Worm (Caenorhabditis elegans) whole organism, young adult: Measurements from ENCODE around the gene nhr-143.

Experiments used
- B0035.1 ChIP-seq: sonication (generic microtip); optimal IDR thresholded peaks from 2 replicates; lab custom pipeline; 2016; ENCODE audit warnings: missing genetic modification characterization, mild to moderate bottlenecking, missing compliant biosample characterization, missing genotype, missing genetic modification reagents
- B0336.3 ChIP-seq: fragments of 200-800 bp; sonication (Bioruptor generic); IDR thresholded peaks from 2 replicates; pipeline ENCODE4 v1.3.6; 2022; ENCODE audit warnings: missing genetic modification characterization, missing compliant biosample characterization
- C06A6.2 ChIP-seq: fragments of 200-800 bp; sonication (Bioruptor generic); conservative IDR thresholded peaks from 2 replicates; pipeline ENCODE4 v1.3.6; 2022; ENCODE audit warnings: missing genetic modification characterization, missing compliant biosample characterization
- F37B4.10 ChIP-seq: fragments of 200-800 bp; sonication (Bioruptor generic); IDR thresholded peaks from 2 replicates; pipeline ENCODE4 v1.3.6; 2022; ENCODE audit warnings: missing genetic modification characterization, missing compliant biosample characterization
- K11D2.4 ChIP-seq: fragments of 200-800 bp; sonication (Bioruptor generic); IDR thresholded peaks from 2 replicates; pipeline ENCODE4 v1.3.6; 2022; ENCODE audit warnings: missing genetic modification reagents, missing genetic modification characterization, missing compliant biosample characterization
- K12H6.12 ChIP-seq: fragments of 200-800 bp; sonication (Bioruptor generic); optimal IDR thresholded peaks from 2 replicates; lab custom pipeline; 2018; ENCODE audit warnings: mild to moderate bottlenecking, missing genetic modification characterization, missing compliant biosample characterization
- Y79H2A.3 ChIP-seq: fragments of 200-800 bp; sonication (Bioruptor generic); conservative IDR thresholded peaks from 2 replicates; pipeline ENCODE4 v1.3.6; 2022; ENCODE audit warnings: missing genetic modification reagents, missing genetic modification characterization, missing compliant biosample characterization
- Y95B8A.8 ChIP-seq: fragments of 200-800 bp; sonication (Bioruptor generic); IDR thresholded peaks from 2 replicates; pipeline ENCODE4 v1.3.6; 2022; ENCODE audit warnings: missing genetic modification reagents, missing genetic modification characterization, missing compliant biosample characterization
- ama-1 ChIP-seq, 3 experiments: fragments of 150-350 bp in 1 of 3; sonication (generic microtip) in 2 of 3; optimal IDR thresholded peaks; 2 replicates each; lab custom pipeline; 2014 to 2018; ENCODE audit warnings: missing biosample characterization in 2 of 3, missing genetic modification characterization in 2 of 3, missing genetic modification reagents in 2 of 3
- atf-7 ChIP-seq: sonication (generic microtip); optimal IDR thresholded peaks from 2 replicates; lab custom pipeline; 2017; ENCODE audit warnings: mild to moderate bottlenecking, missing genetic modification characterization, missing compliant biosample characterization
- attf-5 ChIP-seq: fragments of 200-800 bp; sonication (Bioruptor generic); optimal IDR thresholded peaks from 2 replicates; lab custom pipeline; 2018; ENCODE audit warnings: mild to moderate bottlenecking, missing genetic modification characterization, missing compliant biosample characterization
- attf-6 ChIP-seq: fragments of 200-800 bp; sonication (Bioruptor generic); IDR thresholded peaks from 2 replicates; pipeline ENCODE4 v1.3.6; 2022; ENCODE audit warnings: missing genetic modification reagents, missing genetic modification characterization, missing compliant biosample characterization
- cebp-1 ChIP-seq, 2 experiments: fragments of 200-800 bp in 1 of 2; sonication (Bioruptor generic) in 1 of 2; sonication (generic microtip) in 1 of 2; IDR thresholded peaks in 1 of 2; optimal IDR thresholded peaks in 1 of 2; 2 replicates each; pipeline versions ENCODE4 v1.3.6 to Lab custom; 2017 to 2022; ENCODE audit warnings: missing compliant biosample characterization in 2 of 2, missing genetic modification characterization in 2 of 2, mild to moderate bottlenecking in 1 of 2, missing genetic modification reagents in 1 of 2, moderate library complexity in 1 of 2
- ceh-40 ChIP-seq: fragments of 200-800 bp; sonication (Bioruptor generic); IDR thresholded peaks from 2 replicates; pipeline ENCODE4 v1.3.6; 2022; ENCODE audit warnings: missing genetic modification characterization, missing compliant biosample characterization
- ceh-79 ChIP-seq: sonication (generic microtip); optimal IDR thresholded peaks from 2 replicates; lab custom pipeline; 2017; ENCODE audit warnings: mild to moderate bottlenecking, missing genetic modification characterization, missing compliant biosample characterization
- chd-7 ChIP-seq: sonication (generic microtip); optimal IDR thresholded peaks from 2 replicates; lab custom pipeline; 2016; ENCODE audit warnings: mild to moderate bottlenecking, missing genetic modification characterization, moderate library complexity, missing compliant biosample characterization
- die-1 ChIP-seq: sonication (generic microtip); optimal IDR thresholded peaks from 2 replicates; lab custom pipeline; 2016; ENCODE audit warnings: missing genotype, mild to moderate bottlenecking, missing genetic modification characterization, missing compliant biosample characterization
- efl-1 ChIP-seq: fragments of 150-350 bp; optimal IDR thresholded peaks from 2 replicates; lab custom pipeline; 2014; ENCODE audit warnings: missing biosample characterization, missing genetic modification reagents, missing genetic modification characterization
- egl-44 ChIP-seq: fragments of 200-800 bp; sonication (Bioruptor generic); IDR thresholded peaks from 2 replicates; pipeline ENCODE4 v1.3.6; 2022; ENCODE audit warnings: missing genetic modification reagents, missing genetic modification characterization, missing compliant biosample characterization
- ekl-4 ChIP-seq: fragments of 200-800 bp; sonication (Bioruptor generic); IDR thresholded peaks from 2 replicates; pipeline ENCODE4 v1.3.6; 2022; ENCODE audit warnings: missing genetic modification reagents, missing genetic modification characterization, missing compliant biosample characterization
- fkh-3 ChIP-seq: sonication (generic microtip); optimal IDR thresholded peaks from 2 replicates; lab custom pipeline; 2016; ENCODE audit warnings: mild to moderate bottlenecking, missing genetic modification characterization, missing compliant biosample characterization
- gei-17 ChIP-seq: fragments of 200-800 bp; sonication (Bioruptor generic); optimal IDR thresholded peaks from 2 replicates; lab custom pipeline; 2018; ENCODE audit warnings: mild to moderate bottlenecking, missing genetic modification characterization, missing compliant biosample characterization
- hlh-26 ChIP-seq: fragments of 200-800 bp; sonication (Bioruptor generic); conservative IDR thresholded peaks from 2 replicates; pipeline ENCODE4 v1.3.6; 2022; ENCODE audit warnings: missing genetic modification reagents, missing genetic modification characterization, missing compliant biosample characterization
- hmg-1.2 ChIP-seq: fragments of 200-800 bp; sonication (Bioruptor generic); IDR thresholded peaks from 2 replicates; pipeline ENCODE4 v1.3.6; 2022; ENCODE audit warnings: missing genetic modification reagents, missing genetic modification characterization, missing compliant biosample characterization
- hmg-20 ChIP-seq: fragments of 200-800 bp; sonication (Bioruptor generic); IDR thresholded peaks from 2 replicates; pipeline ENCODE4 v1.3.6; 2022; ENCODE audit warnings: missing genetic modification reagents, missing genetic modification characterization, missing compliant biosample characterization
- hsf-1 ChIP-seq: fragments of 200-800 bp; sonication (Bioruptor generic); IDR thresholded peaks from 2 replicates; pipeline ENCODE4 v1.3.6; 2022; ENCODE audit warnings: missing genetic modification reagents, missing genetic modification characterization, missing compliant biosample characterization
- lin-35 ChIP-seq, 3 experiments: fragments of 150-350 bp in 2 of 3; sonication (generic microtip) in 1 of 3; optimal IDR thresholded peaks; 2 replicates each; lab custom pipeline; 2014 to 2018; ENCODE audit warnings: missing biosample characterization in 3 of 3, missing genetic modification characterization in 3 of 3, missing genetic modification reagents in 3 of 3
- lin-40 ChIP-seq: sonication (generic microtip); optimal IDR thresholded peaks from 2 replicates; lab custom pipeline; 2016; ENCODE audit warnings: missing genetic modification characterization, mild to moderate bottlenecking, missing compliant biosample characterization, missing genotype, missing genetic modification reagents
- lin-54 ChIP-seq: fragments of 200-800 bp; sonication (Bioruptor generic); optimal IDR thresholded peaks from 2 replicates; lab custom pipeline; 2018; ENCODE audit warnings: mild to moderate bottlenecking, missing genetic modification characterization, missing compliant biosample characterization
- lsl-1 ChIP-seq: fragments of 200-800 bp; sonication (Bioruptor generic); optimal IDR thresholded peaks from 2 replicates; lab custom pipeline; 2018; ENCODE audit warnings: mild to moderate bottlenecking, missing genetic modification characterization, moderate library complexity, missing compliant biosample characterization
- madf-8 ChIP-seq: fragments of 200-800 bp; sonication (Bioruptor generic); conservative IDR thresholded peaks from 2 replicates; pipeline ENCODE4 v1.3.6; 2022; ENCODE audit warnings: missing genetic modification reagents, missing genetic modification characterization, missing compliant biosample characterization
- mcd-1 ChIP-seq: fragments of 200-800 bp; sonication (Bioruptor generic); IDR thresholded peaks from 2 replicates; pipeline ENCODE4 v1.3.6; 2022; ENCODE audit warnings: missing genetic modification reagents, missing genetic modification characterization, missing compliant biosample characterization
- nhr-179 ChIP-seq: sonication (generic microtip); optimal IDR thresholded peaks from 2 replicates; lab custom pipeline; 2016; ENCODE audit warnings: mild to moderate bottlenecking, missing genetic modification characterization, missing compliant biosample characterization
- nhr-90 ChIP-seq: sonication (generic microtip); optimal IDR thresholded peaks from 2 replicates; lab custom pipeline; 2016; ENCODE audit warnings: missing genotype, mild to moderate bottlenecking, missing genetic modification characterization, missing compliant biosample characterization
- pha-4 ChIP-seq: fragments of 150-350 bp; sonication (generic microtip); optimal IDR thresholded peaks from 2 replicates; lab custom pipeline; 2014; ENCODE audit warnings: missing biosample characterization, missing genetic modification reagents, missing genetic modification characterization
- repo-1 ChIP-seq: sonication (generic microtip); optimal IDR thresholded peaks from 2 replicates; lab custom pipeline; 2017; ENCODE audit warnings: mild to moderate bottlenecking, missing genetic modification characterization, missing compliant biosample characterization
- rpc-1 ChIP-seq, 2 experiments: fragments of 150-350 bp in 1 of 2; sonication (generic microtip) in 1 of 2; optimal IDR thresholded peaks; 2 replicates each; lab custom pipeline; 2014 to 2018; ENCODE audit warnings: missing biosample characterization in 1 of 2, missing genetic modification characterization in 1 of 2, missing genetic modification reagents in 1 of 2, missing genotype in 1 of 2
- snpc-1.3 ChIP-seq: sonication (generic microtip); optimal IDR thresholded peaks from 2 replicates; lab custom pipeline; 2017; ENCODE audit warnings: missing genetic modification characterization, mild to moderate bottlenecking, missing compliant biosample characterization, antibody characterized with exemption, moderate library complexity, missing genotype, missing genetic modification reagents; ENCODE audit not compliant: insufficient read depth
- snpc-4 ChIP-seq, 5 experiments: fragments of 150-350 bp in 1 of 5; sonication (generic microtip) in 4 of 5; optimal IDR thresholded peaks; 2 replicates each; lab custom pipeline; 2014 to 2018; ENCODE audit warnings: missing genetic modification characterization in 5 of 5, missing biosample characterization in 3 of 5, antibody characterized with exemption in 2 of 5, mild to moderate bottlenecking in 2 of 5, missing compliant biosample characterization in 2 of 5, missing genotype in 2 of 5, moderate library complexity in 2 of 5, missing genetic modification reagents in 1 of 5
- tbp1 ChIP-seq: fragments of 200-800 bp; sonication (Bioruptor generic); optimal IDR thresholded peaks from 2 replicates; lab custom pipeline; 2018; ENCODE audit warnings: mild to moderate bottlenecking, missing genetic modification characterization, missing compliant biosample characterization
- tlf-1 ChIP-seq: fragments of 200-800 bp; sonication (Bioruptor generic); optimal IDR thresholded peaks from 2 replicates; lab custom pipeline; 2018; ENCODE audit warnings: mild to moderate bottlenecking, missing genetic modification characterization, missing compliant biosample characterization
- unc-62 ChIP-seq: fragments of 150-350 bp; optimal IDR thresholded peaks from 2 replicates; lab custom pipeline; 2014; ENCODE audit warnings: missing biosample characterization, missing genetic modification reagents, missing genetic modification characterization
- xnd-1 ChIP-seq: sonication (generic microtip); optimal IDR thresholded peaks from 2 replicates; lab custom pipeline; 2016; ENCODE audit warnings: missing genotype, missing genetic modification reagents, missing genetic modification characterization, missing compliant biosample characterization
- zfh-2 ChIP-seq: fragments of 200-800 bp; sonication (Bioruptor generic); conservative IDR thresholded peaks from 2 replicates; pipeline ENCODE4 v1.3.6; 2022; ENCODE audit warnings: missing genetic modification reagents, missing genetic modification characterization, missing compliant biosample characterization
- zim-3 ChIP-seq: sonication (generic microtip); optimal IDR thresholded peaks from 2 replicates; lab custom pipeline; 2017; ENCODE audit warnings: mild to moderate bottlenecking, missing genetic modification characterization, moderate library complexity, missing compliant biosample characterization
- ztf-26 ChIP-seq: sonication (generic microtip); optimal IDR thresholded peaks from 2 replicates; lab custom pipeline; 2017; ENCODE audit warnings: missing genetic modification characterization, missing compliant biosample characterization
- ztf-3 ChIP-seq: fragments of 200-800 bp; sonication (Bioruptor generic); optimal IDR thresholded peaks from 2 replicates; lab custom pipeline; 2018; ENCODE audit warnings: mild to moderate bottlenecking, missing genetic modification characterization, missing compliant biosample characterization

The nhr-143 gene

DNA sequence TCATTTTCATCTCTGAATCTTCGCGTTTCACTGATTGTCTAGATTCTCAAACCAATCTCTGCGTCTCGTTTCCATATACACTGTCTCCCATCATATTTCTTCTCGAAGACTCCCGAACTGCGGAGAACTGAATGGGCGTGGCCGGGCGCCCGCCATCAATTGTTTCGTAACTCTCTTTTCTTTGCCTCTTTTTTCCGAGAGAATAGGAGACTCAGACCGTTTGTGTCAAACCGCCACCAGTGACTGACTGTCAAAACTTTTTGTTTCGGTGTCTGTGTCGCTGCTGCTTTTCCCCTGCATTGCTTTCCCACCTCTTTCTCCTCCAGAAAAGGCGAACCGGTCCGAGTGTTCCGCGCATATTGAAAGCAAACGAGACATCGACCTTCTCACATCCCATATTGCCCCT lies 38.6 kb downstream of the nhr-143 start, which contains the start of gene unc-23 (continued):
- TF ChIP-seq fkh-3 (no peak), hsf-1 (GFP tag; lab: Robert Waterston, UW) (peak; percentile 98), nhr-90 (tag; lab: Kevin White, UChicago) (peak; percentile 74), ztf-26 (tag; lab: Kevin White, UChicago) (peak; percentile 90), efl-1 (GFP tag; lab: Kevin White, UChicago) (no peak), hmg-20 (no peak), tbp1 (peak; percentile 65), chd-7 (tag; lab: Kevin White, UChicago) (peak; percentile 89), lin-35 (GFP tag; optimal IDR thresholded peaks at IDR 0.05; lab: Kevin White, UChicago) (peak in 1 of 3 experiments; percentile 29), madf-8 (no peak), lin-54 (GFP tag; lab: Kevin White, UChicago) (peak; percentile 54), lin-40 (tag; lab: Kevin White, UChicago) (peak; percentile 91), rpc-1 (optimal IDR thresholded peaks at IDR 0.05; lab: Kevin White, UChicago) (peak; percentile 64), rpc-1 (tag; optimal IDR thresholded peaks at IDR 0.05; lab: Kevin White, UChicago) (no peak), Y79H2A.3 (GFP tag; lab: Robert Waterston, UW) (no peak), zim-3 (tag; lab: Kevin White, UChicago) (peak; percentile 44), K11D2.4 (GFP tag; lab: Robert Waterston, UW) (peak; percentile 86), mcd-1 (peak; percentile 66), atf-7 (tag; lab: Kevin White, UChicago) (peak; percentile 87), ceh-40 (GFP tag; lab: Robert Waterston, UW) (no peak), xnd-1 (no peak), gei-17 (GFP tag; lab: Kevin White, UChicago) (peak; percentile 81), hlh-26 (GFP tag; lab: Robert Waterston, UW) (no peak), die-1 (peak; percentile 10), snpc-1.3 (tag; lab: Kevin White, UChicago) (peak; percentile 2), ceh-79 (tag; lab: Kevin White, UChicago) (peak; percentile 81), B0035.1 (tag; lab: Kevin White, UChicago) (no peak), F37B4.10 (GFP tag; lab: Robert Waterston, UW) (no peak), ekl-4 (peak; percentile 81), ztf-3 (GFP tag; lab: Kevin White, UChicago) (peak; percentile 78), lsl-1 (GFP tag; lab: Kevin White, UChicago) (no peak), Y95B8A.8 (GFP tag; lab: Robert Waterston, UW) (0 out of 2 replicates have a peak, but pooled peaks have one; percentile 43), zfh-2 (peak; percentile 89), ama-1 (optimal IDR thresholded peaks at IDR 0.05; lab: Kevin White, UChicago) (peak; percentile 54), ama-1 (GFP tag; optimal IDR thresholded peaks at IDR 0.05; lab: Kevin White, UChicago) (no peak), nhr-179 (tag; lab: Kevin White, UChicago) (no peak), snpc-4 (GFP tag; optimal IDR thresholded peaks at IDR 0.05; lab: Kevin White, UChicago) (no peak), snpc-4 (tag; optimal IDR thresholded peaks at IDR 0.05; lab: Kevin White, UChicago) (peak in 3 of 4 experiments; percentile 36 to 40 (median 39)), attf-6 (GFP tag; lab: Robert Waterston, UW) (no peak), attf-5 (GFP tag; lab: Kevin White, UChicago) (peak; percentile 81), K12H6.12 (tag; lab: Kevin White, UChicago) (peak; percentile 56), cebp-1 (GFP tag; IDR thresholded peaks at IDR 0.05; lab: Robert Waterston, UW) (peak; percentile 95), cebp-1 (tag; optimal IDR thresholded peaks at IDR 0.05; lab: Kevin White, UChicago) (peak; percentile 98), tlf-1 (GFP tag; lab: Kevin White, UChicago) (peak; percentile 82), B0336.3 (GFP tag; lab: Robert Waterston, UW) (peak; percentile 73; the same call in 1 of the 2 replicates), unc-62 (GFP tag; lab: Kevin White, UChicago) (peak; percentile 87), hmg-1.2 (peak; percentile 85), egl-44 (peak; percentile 48), pha-4 (tag; lab: Kevin White, UChicago) (peak; percentile 45), C06A6.2 (GFP tag; lab: Robert Waterston, UW) (peak; percentile 66), repo-1 (peak; percentile 24)
